Worm (Caenorhabditis elegans): Measurements from ENCODE around the gene twk-20.

ce11 chrX:13618574-13618973 is 21.1 kb upstream of the twk-20 start, which contains the start of gene nlp-53:
- TF ChIP-seq nhr-90 (tag; optimal IDR thresholded peaks at IDR 0.05; ENCODE audit: poor library complexity) (no peak), mep-1 (tag; optimal IDR thresholded peaks at IDR 0.05) (no peak)

Data from whole organism, L1 larva.